Worm (Caenorhabditis elegans) whole organism, young adult: Measurements from ENCODE around the gene C52B9.10.
A peak's percentile ranks its signal among the peaks of the same experiment; 100 is the strongest.

Source experiments
- B0019.2 ChIP-seq: fragments of 200-800 bp; sonication (Bioruptor generic); conservative IDR thresholded peaks from 2 replicates; pipeline ENCODE4 v1.3.6; 2022; ENCODE audit warnings: missing genetic modification reagents, missing genetic modification characterization, missing compliant biosample characterization
- B0261.1 ChIP-seq: sonication (generic microtip); optimal IDR thresholded peaks from 2 replicates; lab custom pipeline; 2016; ENCODE audit warnings: mild to moderate bottlenecking, missing genetic modification characterization, moderate library complexity, missing compliant biosample characterization
- C06A6.2 ChIP-seq: fragments of 200-800 bp; sonication (Bioruptor generic); conservative IDR thresholded peaks from 2 replicates; pipeline ENCODE4 v1.3.6; 2022; ENCODE audit warnings: missing genetic modification characterization, missing compliant biosample characterization
- C17E4.6 ChIP-seq: fragments of 200-800 bp; sonication (Bioruptor generic); IDR thresholded peaks from 2 replicates; pipeline ENCODE4 v1.3.6; 2022; ENCODE audit warnings: missing genetic modification reagents, missing genetic modification characterization, missing compliant biosample characterization
- F22D6.2 ChIP-seq: sonication (generic microtip); optimal IDR thresholded peaks from 2 replicates; lab custom pipeline; 2016; ENCODE audit warnings: mild to moderate bottlenecking, missing genetic modification characterization, missing compliant biosample characterization
- F57A8.1 ChIP-seq: fragments of 200-800 bp; sonication (Bioruptor generic); optimal IDR thresholded peaks from 2 replicates; lab custom pipeline; 2018; ENCODE audit warnings: mild to moderate bottlenecking, missing genetic modification characterization, moderate library complexity, missing compliant biosample characterization
- K11D2.4 ChIP-seq: fragments of 200-800 bp; sonication (Bioruptor generic); IDR thresholded peaks from 2 replicates; pipeline ENCODE4 v1.3.6; 2022; ENCODE audit warnings: missing genetic modification reagents, missing genetic modification characterization, missing compliant biosample characterization
- K12H6.12 ChIP-seq: fragments of 200-800 bp; sonication (Bioruptor generic); optimal IDR thresholded peaks from 2 replicates; lab custom pipeline; 2018; ENCODE audit warnings: mild to moderate bottlenecking, missing genetic modification characterization, missing compliant biosample characterization
- Y56A3A.18 ChIP-seq: fragments of 200-800 bp; sonication (Bioruptor generic); IDR thresholded peaks from 2 replicates; pipeline ENCODE4 v1.3.6; 2022; ENCODE audit warnings: missing genetic modification reagents, missing genetic modification characterization, missing compliant biosample characterization
- ZK185.1 ChIP-seq: sonication (generic microtip); optimal IDR thresholded peaks from 2 replicates; lab custom pipeline; 2016; ENCODE audit warnings: mild to moderate bottlenecking, missing genetic modification characterization, missing compliant biosample characterization; ENCODE audit not compliant: poor library complexity, severe bottlenecking
- aptf-2 ChIP-seq: fragments of 200-800 bp; sonication (Bioruptor generic); conservative IDR thresholded peaks from 2 replicates; pipeline ENCODE4 v1.3.6; 2022; ENCODE audit warnings: missing genetic modification reagents, missing genetic modification characterization, missing compliant biosample characterization
- atf-7 ChIP-seq: sonication (generic microtip); optimal IDR thresholded peaks from 2 replicates; lab custom pipeline; 2017; ENCODE audit warnings: mild to moderate bottlenecking, missing genetic modification characterization, missing compliant biosample characterization
- athp-1 ChIP-seq: sonication (generic microtip); optimal IDR thresholded peaks from 2 replicates; lab custom pipeline; 2017; ENCODE audit warnings: mild to moderate bottlenecking, missing genetic modification characterization, missing compliant biosample characterization
- bed-1 ChIP-seq: fragments of 200-800 bp; sonication (Bioruptor generic); IDR thresholded peaks from 2 replicates; pipeline ENCODE4 v1.3.6; 2022; ENCODE audit warnings: missing genetic modification reagents, missing genetic modification characterization, missing compliant biosample characterization
- ceh-100 ChIP-seq: fragments of 200-800 bp; sonication (Bioruptor generic); IDR thresholded peaks from 2 replicates; pipeline ENCODE4 v1.3.6; 2022; ENCODE audit warnings: missing genetic modification reagents, missing genetic modification characterization, missing compliant biosample characterization
- ceh-27 ChIP-seq: fragments of 200-800 bp; sonication (Bioruptor generic); optimal IDR thresholded peaks from 2 replicates; lab custom pipeline; 2018; ENCODE audit warnings: mild to moderate bottlenecking, missing genetic modification characterization, moderate library complexity, missing compliant biosample characterization
- ceh-91 ChIP-seq: fragments of 200-800 bp; sonication (Bioruptor generic); IDR thresholded peaks from 2 replicates; pipeline ENCODE4 v1.3.6; 2022; ENCODE audit warnings: missing genetic modification reagents, missing genetic modification characterization, missing compliant biosample characterization
- egl-44 ChIP-seq: fragments of 200-800 bp; sonication (Bioruptor generic); IDR thresholded peaks from 2 replicates; pipeline ENCODE4 v1.3.6; 2022; ENCODE audit warnings: missing genetic modification reagents, missing genetic modification characterization, missing compliant biosample characterization
- egrh-3 ChIP-seq: fragments of 200-800 bp; sonication (Bioruptor generic); IDR thresholded peaks from 2 replicates; pipeline ENCODE4 v1.3.6; 2022; ENCODE audit warnings: missing genetic modification reagents, missing genetic modification characterization, missing compliant biosample characterization
- ekl-4 ChIP-seq: fragments of 200-800 bp; sonication (Bioruptor generic); IDR thresholded peaks from 2 replicates; pipeline ENCODE4 v1.3.6; 2022; ENCODE audit warnings: missing genetic modification reagents, missing genetic modification characterization, missing compliant biosample characterization
- fkh-3 ChIP-seq: sonication (generic microtip); optimal IDR thresholded peaks from 2 replicates; lab custom pipeline; 2016; ENCODE audit warnings: mild to moderate bottlenecking, missing genetic modification characterization, missing compliant biosample characterization
- hlh-26 ChIP-seq: fragments of 200-800 bp; sonication (Bioruptor generic); conservative IDR thresholded peaks from 2 replicates; pipeline ENCODE4 v1.3.6; 2022; ENCODE audit warnings: missing genetic modification reagents, missing genetic modification characterization, missing compliant biosample characterization
- hrde-1 ChIP-seq: sonication (generic microtip); optimal IDR thresholded peaks from 2 replicates; lab custom pipeline; 2016; ENCODE audit warnings: missing genetic modification characterization, mild to moderate bottlenecking, missing compliant biosample characterization, moderate library complexity, missing genotype, missing genetic modification reagents, borderline replicate concordance
- hsf-1 ChIP-seq: fragments of 200-800 bp; sonication (Bioruptor generic); IDR thresholded peaks from 2 replicates; pipeline ENCODE4 v1.3.6; 2022; ENCODE audit warnings: missing genetic modification reagents, missing genetic modification characterization, missing compliant biosample characterization
- let-607 ChIP-seq, 2 experiments: fragments of 200-800 bp in 1 of 2; sonication (Bioruptor generic) in 1 of 2; sonication (generic microtip) in 1 of 2; optimal IDR thresholded peaks; 2 replicates each; lab custom pipeline; 2016 to 2018; ENCODE audit warnings: mild to moderate bottlenecking in 2 of 2, missing compliant biosample characterization in 2 of 2, missing genetic modification characterization in 2 of 2, moderate library complexity in 2 of 2, missing genotype in 1 of 2
- lin-26 ChIP-seq: fragments of 200-800 bp; sonication (Bioruptor generic); IDR thresholded peaks from 2 replicates; pipeline ENCODE4 v1.3.6; 2022; ENCODE audit warnings: missing genetic modification reagents, missing genetic modification characterization, missing compliant biosample characterization
- lin-54 ChIP-seq: fragments of 200-800 bp; sonication (Bioruptor generic); optimal IDR thresholded peaks from 2 replicates; lab custom pipeline; 2018; ENCODE audit warnings: mild to moderate bottlenecking, missing genetic modification characterization, missing compliant biosample characterization
- lir-1 ChIP-seq: fragments of 200-800 bp; sonication (Bioruptor generic); conservative IDR thresholded peaks from 2 replicates; pipeline ENCODE4 v1.3.6; 2022; ENCODE audit warnings: missing genetic modification reagents, missing genetic modification characterization, missing compliant biosample characterization
- madf-8 ChIP-seq: fragments of 200-800 bp; sonication (Bioruptor generic); conservative IDR thresholded peaks from 2 replicates; pipeline ENCODE4 v1.3.6; 2022; ENCODE audit warnings: missing genetic modification reagents, missing genetic modification characterization, missing compliant biosample characterization
- mxl-1 ChIP-seq: sonication (generic microtip); optimal IDR thresholded peaks from 2 replicates; lab custom pipeline; 2016; ENCODE audit warnings: missing genetic modification characterization, missing compliant biosample characterization
- nfya-2 ChIP-seq: fragments of 200-800 bp; sonication (Bioruptor generic); IDR thresholded peaks from 2 replicates; pipeline ENCODE4 v1.3.6; 2022; ENCODE audit warnings: missing genetic modification reagents, missing genetic modification characterization, missing compliant biosample characterization
- nfyb-1 ChIP-seq: fragments of 200-800 bp; sonication (Bioruptor generic); IDR thresholded peaks from 2 replicates; pipeline ENCODE4 v1.3.6; 2022; ENCODE audit warnings: missing genetic modification reagents, missing genetic modification characterization, missing compliant biosample characterization
- nhr-27 ChIP-seq: fragments of 200-800 bp; sonication (Bioruptor generic); optimal IDR thresholded peaks from 2 replicates; lab custom pipeline; 2018; ENCODE audit warnings: mild to moderate bottlenecking, missing genetic modification characterization, moderate library complexity, missing compliant biosample characterization
- nhr-80 ChIP-seq: sonication (generic microtip); optimal IDR thresholded peaks from 2 replicates; lab custom pipeline; 2016; ENCODE audit warnings: missing genetic modification characterization, missing compliant biosample characterization
- pbrm-1 ChIP-seq: fragments of 200-800 bp; sonication (Bioruptor generic); IDR thresholded peaks from 2 replicates; pipeline ENCODE4 v1.3.6; 2022; ENCODE audit warnings: missing genetic modification reagents, missing genetic modification characterization, missing compliant biosample characterization
- pha-4 ChIP-seq: fragments of 150-350 bp; sonication (generic microtip); optimal IDR thresholded peaks from 2 replicates; lab custom pipeline; 2014; ENCODE audit warnings: missing biosample characterization, missing genetic modification reagents, missing genetic modification characterization
- repo-1 ChIP-seq: sonication (generic microtip); optimal IDR thresholded peaks from 2 replicates; lab custom pipeline; 2017; ENCODE audit warnings: mild to moderate bottlenecking, missing genetic modification characterization, missing compliant biosample characterization
- rpc-1 ChIP-seq, 2 experiments: fragments of 150-350 bp in 1 of 2; sonication (generic microtip) in 1 of 2; optimal IDR thresholded peaks; 2 replicates each; lab custom pipeline; 2014 to 2018; ENCODE audit warnings: missing biosample characterization in 1 of 2, missing genetic modification characterization in 1 of 2, missing genetic modification reagents in 1 of 2, missing genotype in 1 of 2
- sdz-38 ChIP-seq: sonication (generic microtip); optimal IDR thresholded peaks from 2 replicates; lab custom pipeline; 2016; ENCODE audit warnings: missing genotype, missing genetic modification characterization, missing compliant biosample characterization
- sea-2 ChIP-seq: fragments of 200-800 bp; sonication (Bioruptor generic); IDR thresholded peaks from 2 replicates; pipeline ENCODE4 v1.3.6; 2022; ENCODE audit warnings: missing genetic modification characterization, missing compliant biosample characterization
- snpc-1.3 ChIP-seq: sonication (generic microtip); optimal IDR thresholded peaks from 2 replicates; lab custom pipeline; 2017; ENCODE audit warnings: missing genetic modification characterization, mild to moderate bottlenecking, missing compliant biosample characterization, antibody characterized with exemption, moderate library complexity, missing genotype, missing genetic modification reagents; ENCODE audit not compliant: insufficient read depth
- snpc-4 ChIP-seq, 5 experiments: fragments of 150-350 bp in 1 of 5; sonication (generic microtip) in 4 of 5; optimal IDR thresholded peaks; 2 replicates each; lab custom pipeline; 2014 to 2018; ENCODE audit warnings: missing genetic modification characterization in 5 of 5, missing biosample characterization in 3 of 5, antibody characterized with exemption in 2 of 5, mild to moderate bottlenecking in 2 of 5, missing compliant biosample characterization in 2 of 5, missing genotype in 2 of 5, moderate library complexity in 2 of 5, missing genetic modification reagents in 1 of 5
- tlf-1 ChIP-seq: fragments of 200-800 bp; sonication (Bioruptor generic); optimal IDR thresholded peaks from 2 replicates; lab custom pipeline; 2018; ENCODE audit warnings: mild to moderate bottlenecking, missing genetic modification characterization, missing compliant biosample characterization
- unc-62 ChIP-seq: fragments of 150-350 bp; optimal IDR thresholded peaks from 2 replicates; lab custom pipeline; 2014; ENCODE audit warnings: missing biosample characterization, missing genetic modification reagents, missing genetic modification characterization
- xnd-1 ChIP-seq: sonication (generic microtip); optimal IDR thresholded peaks from 2 replicates; lab custom pipeline; 2016; ENCODE audit warnings: missing genotype, missing genetic modification reagents, missing genetic modification characterization, missing compliant biosample characterization
- ztf-26 ChIP-seq: sonication (generic microtip); optimal IDR thresholded peaks from 2 replicates; lab custom pipeline; 2017; ENCODE audit warnings: missing genetic modification characterization, missing compliant biosample characterization
- ztf-28 ChIP-seq: fragments of 200-800 bp; sonication (Bioruptor generic); IDR thresholded peaks from 2 replicates; pipeline ENCODE4 v1.3.6; 2022; ENCODE audit warnings: missing genetic modification reagents, missing genetic modification characterization, missing compliant biosample characterization
- ztf-3 ChIP-seq: fragments of 200-800 bp; sonication (Bioruptor generic); optimal IDR thresholded peaks from 2 replicates; lab custom pipeline; 2018; ENCODE audit warnings: mild to moderate bottlenecking, missing genetic modification characterization, missing compliant biosample characterization

The C52B9.10 gene

ce11 chrX:4245124-4245523, 28.6 kb upstream of the C52B9.10 start:
- TF ChIP-seq ekl-4 (GFP tag; lab: Robert Waterston, UW), result no peak
- peak; percentile 87 for TF ChIP-seq nhr-80 (tag; lab: Kevin White, UChicago)
- 0 out of 2 replicates have a peak, but pooled peaks have one; percentile 15 for TF ChIP-seq nfyb-1 (GFP tag; lab: Robert Waterston, UW)
- TF ChIP-seq lin-26, result peak; percentile 33; the same call in 1 of the 2 replicates
- TF ChIP-seq nfya-2 (GFP tag; lab: Robert Waterston, UW), result no peak
- TF ChIP-seq hsf-1 (GFP tag; lab: Robert Waterston, UW), result no peak
- TF ChIP-seq repo-1 (tag; lab: Kevin White, UChicago), result no peak
- TF ChIP-seq B0261.1 (tag; lab: Kevin White, UChicago), result no peak
- no peak for TF ChIP-seq sea-2
- no peak for TF ChIP-seq ztf-26 (tag; lab: Kevin White, UChicago)
- no peak for TF ChIP-seq F22D6.2
- TF ChIP-seq ceh-91 (GFP tag; lab: Robert Waterston, UW), result no peak
- TF ChIP-seq atf-7, result peak; percentile 49
- no peak for TF ChIP-seq lir-1 (GFP tag; lab: Robert Waterston, UW)
- TF ChIP-seq F57A8.1, result no peak
- TF ChIP-seq pbrm-1 (GFP tag; lab: Robert Waterston, UW), result no peak
- TF ChIP-seq K12H6.12 (tag; lab: Kevin White, UChicago), result no peak
- TF ChIP-seq sdz-38 (tag; lab: Kevin White, UChicago), result no peak
- TF ChIP-seq ztf-3, result no peak
- TF ChIP-seq fkh-3 (tag; lab: Kevin White, UChicago), result no peak
- no peak for TF ChIP-seq hrde-1 (tag; lab: Kevin White, UChicago)
- no peak for TF ChIP-seq rpc-1 (optimal IDR thresholded peaks at IDR 0.05; lab: Kevin White, UChicago)
- TF ChIP-seq rpc-1 (tag; optimal IDR thresholded peaks at IDR 0.05; lab: Kevin White, UChicago), result no peak
- no peak for TF ChIP-seq Y56A3A.18 (GFP tag; lab: Robert Waterston, UW)
- no peak for TF ChIP-seq C06A6.2 (GFP tag; lab: Robert Waterston, UW)
- no peak for TF ChIP-seq pha-4 (tag; lab: Kevin White, UChicago)
- no peak for TF ChIP-seq snpc-4 (GFP tag; optimal IDR thresholded peaks at IDR 0.05; lab: Kevin White, UChicago)
- no peak for TF ChIP-seq snpc-4 (tag; optimal IDR thresholded peaks at IDR 0.05; lab: Kevin White, UChicago)
- no peak for TF ChIP-seq madf-8
- TF ChIP-seq ceh-100, result no peak
- no peak for TF ChIP-seq aptf-2 (GFP tag; lab: Robert Waterston, UW)
- no peak for TF ChIP-seq mxl-1 (tag; lab: Kevin White, UChicago)
- TF ChIP-seq xnd-1 (tag; lab: Kevin White, UChicago), result no peak
- TF ChIP-seq ztf-28 (GFP tag; lab: Robert Waterston, UW), result no peak
- TF ChIP-seq ZK185.1 (tag; lab: Kevin White, UChicago), result no peak
- TF ChIP-seq athp-1 (tag; lab: Kevin White, UChicago), result no peak
- no peak for TF ChIP-seq egrh-3 (GFP tag; lab: Robert Waterston, UW)
- TF ChIP-seq tlf-1 (GFP tag; lab: Kevin White, UChicago), result no peak
- no peak for TF ChIP-seq hlh-26 (GFP tag; lab: Robert Waterston, UW)
- no peak for TF ChIP-seq egl-44 (GFP tag; lab: Robert Waterston, UW)
- no peak for TF ChIP-seq K11D2.4 (GFP tag; lab: Robert Waterston, UW)
- no peak for TF ChIP-seq bed-1 (GFP tag; lab: Robert Waterston, UW)
- no peak for TF ChIP-seq B0019.2 (GFP tag; lab: Robert Waterston, UW)
- no peak for TF ChIP-seq snpc-1.3 (tag; lab: Kevin White, UChicago)
- TF ChIP-seq let-607 (tag; optimal IDR thresholded peaks at IDR 0.05; lab: Kevin White, UChicago), result peak in 1 of 2 experiments; percentile 56
- peak; percentile 8 for TF ChIP-seq unc-62 (GFP tag; lab: Kevin White, UChicago)
- no peak for TF ChIP-seq nhr-27
- no peak for TF ChIP-seq ceh-27
- no peak for TF ChIP-seq lin-54 (GFP tag; lab: Kevin White, UChicago)
- no peak for TF ChIP-seq C17E4.6
